Worm (Caenorhabditis elegans) whole organism, L3 larva: ENCODE data around the gene F48G7.7.

Experiments used
- R02D3.7 ChIP-seq: fragments of 150-350 bp; optimal IDR thresholded peaks from 2 replicates; lab custom pipeline; 2014; ENCODE audit warnings: missing biosample characterization, missing genetic modification characterization
- aly-2 ChIP-seq: fragments of 150-350 bp; optimal IDR thresholded peaks from 2 replicates; lab custom pipeline; 2014; ENCODE audit warnings: missing biosample characterization, missing genetic modification characterization
- ceh-9 ChIP-seq: sonication (generic microtip); optimal IDR thresholded peaks from 2 replicates; lab custom pipeline; 2018; ENCODE audit warnings: missing biosample characterization, missing genetic modification characterization
- egl-27 ChIP-seq: sonication (generic microtip); optimal IDR thresholded peaks from 4 replicates; lab custom pipeline; 2017; ENCODE audit warnings: missing biosample characterization, missing genetic modification reagents, missing genetic modification characterization
- egl-5 ChIP-seq: fragments of 150-350 bp; optimal IDR thresholded peaks from 2 replicates; lab custom pipeline; 2017; ENCODE audit warnings: missing biosample characterization, missing genetic modification reagents, missing genetic modification characterization, inconsistent platforms
- elt-2 ChIP-seq: sonication (generic microtip); optimal IDR thresholded peaks from 2 replicates; lab custom pipeline; 2016; ENCODE audit warnings: missing genetic modification reagents, mild to moderate bottlenecking, missing genetic modification characterization, missing compliant biosample characterization
- elt-3 ChIP-seq, 3 experiments: fragments of 150-350 bp in 1 of 3; sonication (generic microtip) in 2 of 3; optimal IDR thresholded peaks; 2 replicates in 2 of 3; 4 replicates in 1 of 3; lab custom pipeline; 2014 to 2017; ENCODE audit warnings: missing biosample characterization in 3 of 3, missing genetic modification characterization in 3 of 3
- eor-1 ChIP-seq, 2 experiments: fragments of 150-350 bp; optimal IDR thresholded peaks; 2 replicates each; lab custom pipeline; 2014 to 2018; ENCODE audit warnings: missing biosample characterization in 2 of 2, missing genetic modification characterization in 2 of 2
- fkh-10 ChIP-seq: sonication (generic microtip); optimal IDR thresholded peaks from 2 replicates; lab custom pipeline; 2017; ENCODE audit warnings: missing biosample characterization, missing genetic modification reagents, missing genetic modification characterization
- hmg-11 ChIP-seq: sonication (generic microtip); optimal IDR thresholded peaks from 2 replicates; lab custom pipeline; 2016; ENCODE audit warnings: missing genetic modification characterization, missing compliant biosample characterization
- lin-39 ChIP-seq: fragments of 150-350 bp; optimal IDR thresholded peaks from 2 replicates; lab custom pipeline; 2018; ENCODE audit warnings: missing biosample characterization, missing genetic modification reagents, missing genetic modification characterization
- lsy-12 ChIP-seq: sonication (generic microtip); optimal IDR thresholded peaks from 2 replicates; lab custom pipeline; 2016; ENCODE audit warnings: mild to moderate bottlenecking, missing genetic modification characterization, missing compliant biosample characterization
- mml-1 ChIP-seq: fragments of 150-350 bp; sonication (generic microtip); optimal IDR thresholded peaks from 3 replicates; lab custom pipeline; 2014; ENCODE audit warnings: missing biosample characterization, missing genetic modification characterization
- nfya-1 ChIP-seq: sonication (generic microtip); optimal IDR thresholded peaks from 2 replicates; lab custom pipeline; 2017; ENCODE audit warnings: missing genetic modification characterization, mild to moderate bottlenecking, missing compliant biosample characterization, antibody characterized with exemption, moderate library complexity; ENCODE audit not compliant: insufficient read depth
- nhr-11 ChIP-seq: fragments of 150-350 bp; optimal IDR thresholded peaks from 2 replicates; lab custom pipeline; 2014; ENCODE audit warnings: missing biosample characterization, missing genetic modification characterization
- nhr-12 ChIP-seq: fragments of 150-350 bp; optimal IDR thresholded peaks from 2 replicates; lab custom pipeline; 2014; ENCODE audit warnings: missing biosample characterization, missing genetic modification characterization
- nhr-23 ChIP-seq: fragments of 150-350 bp; optimal IDR thresholded peaks from 2 replicates; lab custom pipeline; 2014; ENCODE audit warnings: missing biosample characterization, missing genetic modification reagents, missing genetic modification characterization
- nhr-237 ChIP-seq: fragments of 150-350 bp; optimal IDR thresholded peaks from 2 replicates; lab custom pipeline; 2014; ENCODE audit warnings: missing biosample characterization, missing genetic modification characterization
- nhr-25 ChIP-seq: sonication (generic microtip); optimal IDR thresholded peaks from 2 replicates; lab custom pipeline; 2017; ENCODE audit warnings: missing biosample characterization, missing genetic modification characterization
- nhr-28 ChIP-seq: fragments of 150-350 bp; optimal IDR thresholded peaks from 2 replicates; lab custom pipeline; 2014; ENCODE audit warnings: missing biosample characterization, missing genetic modification characterization
- nhr-43 ChIP-seq: sonication (generic microtip); optimal IDR thresholded peaks from 2 replicates; lab custom pipeline; 2016; ENCODE audit warnings: mild to moderate bottlenecking, missing genetic modification characterization, missing compliant biosample characterization; ENCODE audit not compliant: poor library complexity, severe bottlenecking
- nhr-67 ChIP-seq: fragments of 150-350 bp; optimal IDR thresholded peaks from 2 replicates; lab custom pipeline; 2014; ENCODE audit warnings: missing biosample characterization, missing genetic modification characterization
- pha-4 ChIP-seq: fragments of 150-350 bp; optimal IDR thresholded peaks from 2 replicates; lab custom pipeline; 2014; ENCODE audit warnings: missing biosample characterization, missing genetic modification reagents, missing genetic modification characterization
- pqm-1 ChIP-seq: fragments of 150-350 bp; optimal IDR thresholded peaks from 2 replicates; lab custom pipeline; 2017; ENCODE audit warnings: missing biosample characterization, missing genetic modification characterization, inconsistent platforms
- skn-1 ChIP-seq: fragments of 150-350 bp; optimal IDR thresholded peaks from 2 replicates; lab custom pipeline; 2014; ENCODE audit warnings: missing biosample characterization, missing genetic modification characterization
- snpc-4 ChIP-seq: fragments of 150-350 bp; optimal IDR thresholded peaks from 2 replicates; lab custom pipeline; 2014; ENCODE audit warnings: missing biosample characterization, missing genetic modification characterization
- tbx-2 ChIP-seq: sonication (generic microtip); optimal IDR thresholded peaks from 2 replicates; lab custom pipeline; 2016; ENCODE audit warnings: mild to moderate bottlenecking, missing genetic modification characterization, missing compliant biosample characterization
- unc-39 ChIP-seq: sonication (generic microtip); optimal IDR thresholded peaks from 4 replicates; lab custom pipeline; 2017; ENCODE audit warnings: missing biosample characterization, missing genetic modification characterization
- unc-62 ChIP-seq: fragments of 150-350 bp; sonication (generic microtip); optimal IDR thresholded peaks from 4 replicates; lab custom pipeline; 2014; ENCODE audit warnings: missing biosample characterization, missing genetic modification reagents, missing genetic modification characterization
- ztf-4 ChIP-seq: fragments of 150-350 bp; optimal IDR thresholded peaks from 2 replicates; lab custom pipeline; 2014; ENCODE audit warnings: missing biosample characterization, missing genetic modification characterization

The F48G7.7 gene

DNA sequence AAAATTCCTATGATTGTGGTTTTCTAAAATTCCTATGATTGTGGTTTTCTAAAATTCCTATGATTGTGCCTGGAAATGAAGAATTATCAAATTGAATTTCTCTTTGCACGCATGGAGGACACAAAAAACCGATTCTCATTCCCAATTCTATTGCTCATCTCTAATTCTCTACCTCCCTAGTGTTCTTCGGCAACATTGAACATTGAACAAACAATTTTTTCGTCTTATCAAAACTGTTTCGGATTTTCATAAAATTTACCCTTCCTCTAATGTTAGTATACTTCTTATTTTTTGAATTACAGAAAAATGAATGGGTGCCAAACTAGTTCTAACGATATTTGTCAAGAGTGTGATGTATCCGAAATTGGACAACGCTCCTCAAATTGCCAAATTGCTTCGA lies 10.1 kb upstream of the F48G7.7 start, which contains the start of gene pals-31:
TSS of gene pals-31 (plus strand) at position 301 of the 400 bp plus-strand sequence.
- TF ChIP-seq egl-27 (tag; lab: Kevin White, UChicago) (no peak), ztf-4 (no peak), nhr-28 (tag; lab: Kevin White, UChicago) (no peak), unc-39 (tag; lab: Kevin White, UChicago) (no peak), nhr-25 (tag; lab: Kevin White, UChicago) (no peak), eor-1 (tag; optimal IDR thresholded peaks at IDR 0.05; lab: Kevin White, UChicago) (no peak), nhr-23 (tag; lab: Kevin White, UChicago) (no peak), aly-2 (tag; lab: Kevin White, UChicago) (no peak), fkh-10 (GFP tag; lab: Kevin White, UChicago) (no peak)

DNA sequence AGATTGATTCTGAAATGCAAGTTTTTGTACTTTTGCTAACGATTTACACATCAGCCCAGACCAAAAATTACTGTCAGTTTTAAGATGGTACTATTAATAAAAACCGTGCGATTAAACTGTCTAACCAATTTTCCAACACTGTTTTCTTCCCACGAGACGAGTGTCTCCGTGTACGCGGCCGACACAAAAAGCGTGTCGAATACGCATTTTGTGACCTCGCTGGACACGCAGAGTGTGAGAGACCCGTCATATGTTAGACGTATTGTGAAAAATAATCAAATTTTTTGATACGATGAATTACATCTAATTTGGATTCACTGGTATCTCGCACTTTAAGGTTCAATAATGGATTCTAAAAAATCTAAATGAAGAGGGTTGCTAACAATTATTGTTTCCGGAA lies 9.4 kb upstream of the F48G7.7 start:
- peak; percentile 35 for TF ChIP-seq nhr-25 (tag; lab: Kevin White, UChicago)
- TF ChIP-seq elt-2: peak; percentile 51
- TF ChIP-seq nhr-23 (tag; lab: Kevin White, UChicago): peak; percentile 40
- peak; percentile 89 for TF ChIP-seq snpc-4 (tag; lab: Kevin White, UChicago)
- TF ChIP-seq mml-1 (tag; lab: Kevin White, UChicago): no peak
- no peak for TF ChIP-seq unc-62 (GFP tag; lab: Kevin White, UChicago)
- TF ChIP-seq pha-4: peak; percentile 52
- TF ChIP-seq pqm-1 (tag; lab: Kevin White, UChicago): peak; percentile 51

DNA sequence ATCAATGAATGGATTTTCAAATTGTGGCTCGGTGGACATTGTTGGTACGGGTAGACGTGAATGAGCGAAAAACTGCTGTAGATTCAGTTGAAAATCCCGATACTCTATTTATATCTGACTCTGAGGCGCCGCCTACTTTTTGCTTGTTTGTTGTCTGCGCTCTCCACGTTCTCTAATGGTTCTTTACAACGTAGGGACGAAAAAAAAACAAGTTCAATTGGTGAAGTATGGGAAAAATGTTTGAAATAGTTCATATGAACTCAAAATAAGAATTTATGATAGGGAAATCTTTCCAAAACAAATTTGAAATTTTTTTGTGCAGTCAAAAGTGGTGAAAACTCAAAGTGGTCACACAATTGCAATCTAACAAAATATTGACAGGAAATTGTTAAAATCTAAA lies 8.6 kb upstream of the F48G7.7 start, which contains the start of gene F48G7.10:
TSS of gene F48G7.10 (minus strand) at position 101 of the 400 bp plus-strand sequence.
- TF ChIP-seq eor-1 (tag; optimal IDR thresholded peaks at IDR 0.05; lab: Kevin White, UChicago): no peak

DNA sequence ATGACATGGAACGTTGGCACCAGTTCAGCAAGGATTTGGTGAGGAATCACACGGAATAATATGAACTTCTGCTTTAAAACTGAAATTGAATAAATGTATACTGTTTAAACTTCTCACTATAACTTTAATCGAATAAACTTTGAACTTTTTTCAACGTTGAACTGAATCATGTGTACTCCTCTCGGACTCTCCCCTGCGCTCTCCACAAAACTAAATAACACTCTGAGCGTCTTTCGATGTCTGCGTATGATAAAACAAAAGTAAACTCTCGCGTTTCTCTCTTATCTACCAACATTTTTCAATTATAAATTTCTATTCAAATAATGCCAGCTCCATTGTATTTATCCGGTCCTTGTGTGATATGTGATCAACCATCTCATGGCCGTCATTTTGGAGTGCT lies 5.6 kb upstream of the F48G7.7 start:
- no peak for TF ChIP-seq tbx-2 (tag; lab: Kevin White, UChicago)
- no peak for TF ChIP-seq fkh-10 (GFP tag; lab: Kevin White, UChicago)
- TF ChIP-seq snpc-4 (tag; lab: Kevin White, UChicago): peak; percentile 8
- TF ChIP-seq egl-5: no peak
- TF ChIP-seq pqm-1 (tag; lab: Kevin White, UChicago): peak; percentile 10
- no peak for TF ChIP-seq eor-1 (tag; optimal IDR thresholded peaks at IDR 0.05; lab: Kevin White, UChicago)
- TF ChIP-seq elt-2: peak; percentile 25
- peak; percentile 59 for TF ChIP-seq pha-4
- no peak for TF ChIP-seq nfya-1 (tag; lab: Kevin White, UChicago)

DNA sequence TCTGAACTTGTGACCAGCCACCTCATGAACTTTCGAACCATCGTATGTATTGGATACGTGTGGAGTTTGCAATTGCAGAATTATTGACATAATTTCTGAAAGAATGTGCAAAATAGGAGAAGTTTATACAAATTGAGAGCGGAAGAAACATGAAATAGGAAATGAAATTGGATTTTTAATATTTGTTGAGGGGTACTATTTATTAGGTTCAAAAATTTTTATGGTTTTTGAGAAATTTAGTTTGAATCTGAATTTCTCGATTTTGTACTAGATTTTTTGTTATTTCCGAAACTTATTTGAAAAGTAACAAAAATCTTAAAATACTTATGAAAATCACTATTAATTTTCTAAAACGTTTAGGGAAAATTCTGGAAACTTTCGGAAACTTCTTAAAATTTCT lies 2.3 kb upstream of the F48G7.7 start, which contains the start of gene F48G7.9:
TSS of gene F48G7.9 (minus strand) at position 101 of the 400 bp plus-strand sequence.
- no peak for TF ChIP-seq nhr-23 (tag; lab: Kevin White, UChicago)
- no peak for TF ChIP-seq mml-1 (tag; lab: Kevin White, UChicago)
- TF ChIP-seq hmg-11 (tag; lab: Kevin White, UChicago): no peak
- no peak for TF ChIP-seq nhr-25 (tag; lab: Kevin White, UChicago)
- TF ChIP-seq elt-3 (tag; optimal IDR thresholded peaks at IDR 0.05; lab: Kevin White, UChicago): no peak
- no peak for TF ChIP-seq lsy-12
- no peak for TF ChIP-seq nhr-43
- no peak for TF ChIP-seq snpc-4 (tag; lab: Kevin White, UChicago)
- TF ChIP-seq nhr-11: no peak
- TF ChIP-seq nfya-1 (tag; lab: Kevin White, UChicago): no peak
- no peak for TF ChIP-seq ceh-9 (tag; lab: Kevin White, UChicago)
- TF ChIP-seq nhr-67 (tag; lab: Kevin White, UChicago): no peak
- TF ChIP-seq pqm-1 (tag; lab: Kevin White, UChicago): no peak

DNA sequence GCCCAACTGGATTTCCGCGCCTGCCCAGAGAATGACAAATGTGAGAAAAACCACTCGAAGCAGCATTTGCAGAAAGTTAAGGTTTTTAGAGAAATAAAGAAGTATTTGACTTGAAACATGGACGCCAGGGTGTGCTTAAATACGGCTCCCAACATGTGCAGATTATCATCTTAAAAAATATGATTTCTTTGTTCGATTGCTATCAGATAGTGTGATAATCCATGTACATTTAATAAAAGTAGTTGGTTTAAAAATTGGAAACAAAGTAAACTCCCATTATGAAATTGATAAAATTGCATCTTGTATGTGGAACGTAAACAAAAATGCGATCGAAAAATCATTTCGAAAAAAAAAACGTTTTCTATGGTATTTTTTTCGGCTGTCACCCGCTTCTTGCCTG lies 1.4 kb upstream of the F48G7.7 start, which contains the start of gene F48G7.8:
TSS of gene F48G7.8 (minus strand) at position 101 of the 400 bp plus-strand sequence.
- TF ChIP-seq nhr-237 (tag; lab: Kevin White, UChicago): no peak
- no peak for TF ChIP-seq skn-1 (tag; lab: Kevin White, UChicago)
- no peak for TF ChIP-seq R02D3.7 (tag; lab: Kevin White, UChicago)
- no peak for TF ChIP-seq nhr-12
- TF ChIP-seq egl-5: no peak
- TF ChIP-seq snpc-4 (tag; lab: Kevin White, UChicago): no peak
- TF ChIP-seq pqm-1 (tag; lab: Kevin White, UChicago): no peak
- no peak for TF ChIP-seq aly-2 (tag; lab: Kevin White, UChicago)
- TF ChIP-seq nhr-43: no peak
- no peak for TF ChIP-seq nfya-1 (tag; lab: Kevin White, UChicago)
- TF ChIP-seq ztf-4: no peak
- no peak for TF ChIP-seq nhr-25 (tag; lab: Kevin White, UChicago)
- TF ChIP-seq lin-39 (tag; lab: Kevin White, UChicago): no peak
- TF ChIP-seq lsy-12: no peak
- TF ChIP-seq nhr-67 (tag; lab: Kevin White, UChicago): no peak
- TF ChIP-seq elt-2: no peak
- no peak for TF ChIP-seq elt-3 (tag; optimal IDR thresholded peaks at IDR 0.05; lab: Kevin White, UChicago)
- no peak for TF ChIP-seq egl-27 (tag; lab: Kevin White, UChicago)
- TF ChIP-seq, all 47 proteins: peak for 0
